In the genomic region with DNA sequence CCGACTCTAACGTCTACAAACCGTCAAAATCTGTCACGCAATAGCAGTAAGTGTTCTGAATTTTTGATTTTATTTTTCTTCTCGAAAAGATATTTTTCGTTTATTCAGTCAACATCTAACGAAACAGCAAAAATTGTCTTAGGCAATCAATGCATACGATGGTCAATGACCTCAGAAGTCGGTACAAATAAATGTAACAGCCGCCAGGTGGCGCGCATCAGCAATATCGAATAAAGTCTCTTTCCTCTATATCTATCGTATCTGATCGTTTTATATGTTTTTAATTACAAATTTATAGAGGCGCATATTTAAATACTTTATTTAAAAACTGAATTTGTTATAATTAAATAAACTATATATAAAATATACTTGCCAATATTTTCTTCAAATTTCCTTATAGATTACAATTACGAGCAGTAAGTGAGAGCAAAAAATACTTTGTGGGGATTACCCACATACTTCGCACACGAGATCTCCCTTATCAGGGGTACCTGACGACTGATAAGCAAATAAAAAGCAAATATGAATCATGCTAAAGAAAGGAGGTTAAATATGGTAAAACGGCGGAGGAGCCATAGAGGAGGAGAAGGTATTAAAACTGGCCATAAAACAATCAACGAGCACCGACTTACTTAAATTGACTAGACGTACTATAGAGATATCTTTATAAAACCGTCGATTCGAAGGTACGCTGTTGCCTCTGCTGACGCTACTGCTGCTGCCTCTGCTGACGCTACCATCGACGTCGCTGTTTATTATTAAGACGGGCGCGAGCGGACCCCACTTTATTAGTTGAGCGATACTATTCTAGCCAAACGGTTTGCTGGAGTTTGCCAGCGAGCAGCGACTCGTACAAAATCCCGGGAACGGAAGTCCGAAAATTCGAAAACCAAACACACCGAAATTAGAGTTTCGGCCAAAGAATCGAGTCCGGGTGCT, we compare ENCODE assay signal across 4 fruit fly cellular contexts.
A peak's percentile ranks its signal among the peaks of the same experiment; 100 is the strongest.
TF ChIP-seq lines count a peak whose summit lies in the region.

A gene (plus strand): TSS at position 781 of the 939 bp plus-strand sequence.

- TF ChIP-seq CTCF in S2 (optimal IDR thresholded peaks at IDR 0.05; lab: Kevin White, UChicago): peak; percentile 24 to 76
- TF ChIP-seq CTCF in whole organism, embryonic (GFP tag; optimal IDR thresholded peaks at IDR 0.05; lab: Kevin White, UChicago): peak; percentile 82

TF ChIP-seq in whole organism, embryonic, 481 proteins besides CTCF, POLR2A, EP300 and RAD21:
- TF ChIP-seq CG4820 (GFP tag; optimal IDR thresholded peaks at IDR 0.05; lab: Kevin White, UChicago) (no peak), CG10979 (tag; optimal IDR thresholded peaks at IDR 0.05; lab: Kevin White, UChicago) (peak; percentile 68), exex (tag; optimal IDR thresholded peaks at IDR 0.05; lab: Kevin White, UChicago) (peak; percentile 1), CG2199 (GFP tag; IDR thresholded peaks at IDR 0.05; lab: Robert Waterston, UW) (peak; percentile 69; the same call in 1 of the 3 replicates), Adf1 (GFP tag; IDR thresholded peaks at IDR 0.05; lab: Robert Waterston, UW) (peak; percentile 69)

TF ChIP-seq in whole organism, prepupa, 60 proteins besides CTCF, POLR2A, EP300 and RAD21:
- TF ChIP-seq acj6 (GFP tag; optimal IDR thresholded peaks at IDR 0.05; lab: Kevin White, UChicago) (no peak), svp (GFP tag; lab: Kevin White, UChicago) (peak; percentile 53)
TF ChIP-seq in whole organism, prepupa: peak in this region for 1.

TF ChIP-seq in whole organism, wandering third instar larva, 38 proteins besides CTCF, POLR2A, EP300 and RAD21:
- TF ChIP-seq Rel (GFP tag; optimal IDR thresholded peaks at IDR 0.05; lab: Kevin White, UChicago) (no peak), Rel (tag; optimal IDR thresholded peaks at IDR 0.05; lab: Kevin White, UChicago) (peak; percentile 85), Dif (GFP tag; optimal IDR thresholded peaks at IDR 0.05; lab: Kevin White, UChicago; ENCODE audit: partially characterized antibody) (no peak)
TF ChIP-seq in whole organism, wandering third instar larva: peak in this region for 1.
